Worm (Caenorhabditis elegans): ENCODE data around the gene vab-2.

The vab-2 gene

DNA sequence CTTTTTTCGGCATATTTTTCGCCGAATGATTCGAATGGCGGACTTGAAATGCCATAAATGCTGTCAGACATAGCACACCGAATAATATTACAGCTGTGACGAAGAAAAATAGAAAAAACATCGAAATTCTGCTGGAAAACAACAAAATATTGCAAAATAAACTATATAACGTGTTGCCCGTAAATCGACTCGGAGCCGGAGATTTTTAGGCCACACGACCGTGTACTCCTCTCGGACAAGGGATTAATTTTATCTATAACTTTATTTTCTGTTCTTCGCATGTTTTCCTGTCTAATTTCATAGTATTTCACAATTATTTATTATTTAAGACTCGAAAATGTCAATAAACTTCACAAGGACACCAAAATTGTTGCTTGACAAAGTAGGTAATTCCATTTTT, 36.6 kb upstream of the vab-2 start, which contains the start of the genes algn-14 and M02B7.2 (continued):
- TF ChIP-seq unc-86 (tag; optimal IDR thresholded peaks at IDR 0.05) (peak; percentile 50), ceh-90 (tag; optimal IDR thresholded peaks at IDR 0.05) (peak; percentile 88), skn-1 (tag; optimal IDR thresholded peaks at IDR 0.05) (no peak), nhr-11 (tag; optimal IDR thresholded peaks at IDR 0.05) (no peak), ceh-8 (GFP tag; optimal IDR thresholded peaks at IDR 0.05) (no peak), sox-4 (tag; optimal IDR thresholded peaks at IDR 0.05) (peak; percentile 85)

DNA sequence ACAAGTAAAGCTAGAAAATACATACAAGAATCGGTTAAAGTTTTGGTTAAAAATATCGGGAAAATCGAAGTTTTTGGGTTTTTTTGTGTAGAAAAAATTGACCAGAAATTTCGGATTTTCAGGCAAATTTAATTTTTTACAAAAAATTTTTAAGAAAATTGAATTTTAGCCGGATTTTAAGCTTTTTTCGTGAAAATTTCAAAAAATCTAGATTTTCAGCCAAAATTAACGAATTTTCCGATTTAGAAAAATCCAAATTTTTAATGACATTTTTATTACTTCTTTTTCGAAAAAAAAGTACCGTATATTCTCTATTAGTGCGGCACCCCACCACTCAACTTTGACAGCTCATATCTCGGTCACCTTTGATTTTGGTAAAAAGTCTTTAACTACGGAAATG, 34.3 kb upstream of the vab-2 start, which contains the start of gene osm-3:
TSS of gene osm-3 (minus strand) at position 101 of the 400 bp plus-strand sequence.
- TF ChIP-seq C34B4.2 (tag; optimal IDR thresholded peaks at IDR 0.05): no peak

DNA sequence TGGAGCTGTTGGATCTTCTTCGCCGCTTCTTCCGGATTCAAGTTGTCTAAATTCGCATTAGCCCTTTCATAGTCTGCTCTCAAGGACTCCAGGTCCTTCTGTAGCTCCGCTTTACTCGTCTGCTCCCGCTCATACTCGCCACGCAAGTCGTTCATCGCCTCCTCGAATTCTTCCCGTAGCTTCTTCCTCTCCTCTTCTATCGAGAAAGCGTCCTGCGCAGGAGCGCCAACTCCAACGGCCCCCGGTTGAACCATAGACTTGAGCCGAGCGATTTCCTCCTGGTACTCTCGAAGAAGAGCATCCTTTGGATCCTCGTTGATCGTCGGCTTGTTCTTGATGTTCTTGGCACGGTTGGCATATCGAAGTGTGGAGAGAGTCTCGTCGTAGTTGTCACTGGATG, 30.8 kb upstream of the vab-2 start:
- no peak for TF ChIP-seq ceh-82 (tag; optimal IDR thresholded peaks at IDR 0.05)
- TF ChIP-seq fkh-10 (GFP tag; optimal IDR thresholded peaks at IDR 0.05): no peak
- no peak for TF ChIP-seq tlp-1 (tag; optimal IDR thresholded peaks at IDR 0.05)
- no peak for TF ChIP-seq F16B12.6 (tag; optimal IDR thresholded peaks at IDR 0.05)
- TF ChIP-seq grh-1 (GFP tag; IDR thresholded peaks at IDR 0.05): no peak

DNA sequence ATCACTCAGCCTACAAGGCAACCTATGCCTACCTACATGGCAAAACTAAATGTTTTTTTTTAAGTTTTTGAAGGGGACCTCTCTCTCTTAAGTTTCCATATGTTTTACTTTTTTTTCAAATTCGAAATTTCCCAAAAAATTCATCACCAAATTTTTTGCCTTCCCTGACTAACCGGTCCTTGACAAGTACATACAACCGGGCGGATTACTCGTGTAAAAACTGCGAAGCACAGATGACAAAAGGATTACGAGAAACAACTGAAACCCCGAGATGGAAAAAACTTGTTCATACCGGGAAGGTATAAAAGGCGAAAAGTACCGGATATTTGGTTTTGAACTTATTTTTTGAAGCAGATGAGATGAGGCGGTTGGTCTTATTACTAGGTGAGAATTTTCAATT, 27.8 kb upstream of the vab-2 start, which contains the start of gene K09B3.1:
TSS of gene K09B3.1 (plus strand) at position 301 of the 400 bp plus-strand sequence.
- no peak for TF ChIP-seq mdl-1 (tag; optimal IDR thresholded peaks at IDR 0.05)
- TF ChIP-seq pag-3 (tag; optimal IDR thresholded peaks at IDR 0.05; ENCODE audit: borderline replicate concordance, insufficient read depth): no peak
- no peak for TF ChIP-seq ztf-4 (tag; optimal IDR thresholded peaks at IDR 0.05)
- no peak for TF ChIP-seq unc-130 (tag; optimal IDR thresholded peaks at IDR 0.05)
- no peak for TF ChIP-seq hlh-17 (GFP tag; optimal IDR thresholded peaks at IDR 0.05; ENCODE audit: borderline replicate concordance)
- TF ChIP-seq dsc-1 (tag; optimal IDR thresholded peaks at IDR 0.05): no peak
- TF ChIP-seq fkh-4 (tag; optimal IDR thresholded peaks at IDR 0.05; ENCODE audit: borderline replicate concordance): no peak
- no peak for TF ChIP-seq lin-35 (GFP tag; optimal IDR thresholded peaks at IDR 0.05)
- TF ChIP-seq ets-5 (GFP tag; IDR thresholded peaks at IDR 0.05): no peak
- no peak for TF ChIP-seq nhr-20 (tag; optimal IDR thresholded peaks at IDR 0.05)

DNA sequence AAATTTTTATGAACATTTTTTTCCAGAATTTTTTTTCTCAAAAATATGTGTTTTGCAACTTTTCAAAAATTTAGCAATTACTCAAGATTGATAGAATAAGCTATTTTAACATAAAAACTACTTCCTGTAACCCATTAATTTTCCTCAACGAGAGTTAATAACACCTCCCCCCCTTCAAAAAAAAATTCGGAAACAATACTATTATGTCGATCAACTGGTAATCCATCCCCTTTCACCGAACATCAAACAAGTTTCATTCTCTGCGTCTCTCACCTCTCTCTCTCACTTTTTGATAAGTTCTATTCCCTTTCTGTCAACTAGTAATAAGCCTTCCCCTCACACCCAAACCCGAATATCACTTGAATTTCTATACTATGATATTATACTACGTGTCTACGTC, 17.3 kb upstream of the vab-2 start, which contains the start of gene glct-6:
TSS of gene glct-6 (plus strand) at position 301 of the 400 bp plus-strand sequence.
- no peak for TF ChIP-seq ceh-90 (tag; optimal IDR thresholded peaks at IDR 0.05)
- no peak for TF ChIP-seq unc-98 (GFP tag; IDR thresholded peaks at IDR 0.05)
- TF ChIP-seq sptf-1 (tag; optimal IDR thresholded peaks at IDR 0.05): no peak
- no peak for TF ChIP-seq Y116A8C.19 (tag; optimal IDR thresholded peaks at IDR 0.05; ENCODE audit: borderline replicate concordance)
- peak; percentile 0 for TF ChIP-seq snu-23 (GFP tag; optimal IDR thresholded peaks at IDR 0.05)

DNA sequence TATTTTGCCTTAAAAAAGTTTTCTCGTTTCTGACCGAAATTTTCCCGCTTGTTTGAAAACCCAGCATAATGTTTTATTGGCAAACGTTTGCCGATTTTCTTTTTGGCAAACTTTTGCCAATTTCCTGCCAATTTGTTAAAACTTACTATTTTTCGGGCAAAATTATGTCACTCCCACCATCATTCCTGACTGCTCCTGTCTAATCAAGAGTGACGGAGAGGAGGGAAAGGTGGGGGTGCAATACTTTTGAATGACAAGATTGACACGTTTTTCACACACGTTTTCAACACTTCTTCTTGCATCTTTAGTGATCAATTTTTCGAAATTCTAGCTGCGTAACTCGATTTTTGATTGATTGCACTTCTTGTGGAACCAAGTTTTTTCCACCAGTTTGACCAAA, 14.9 kb upstream of the vab-2 start:
- TF ChIP-seq nhr-71 (tag; optimal IDR thresholded peaks at IDR 0.05) (no peak), efl-1 (optimal IDR thresholded peaks at IDR 0.05) (no peak), efl-1 (GFP tag; optimal IDR thresholded peaks at IDR 0.05 in 1 of 2) (peak in 1 of 2 experiments; percentile 7), tbx-2 (tag; optimal IDR thresholded peaks at IDR 0.05) (no peak), mdl-1 (tag; optimal IDR thresholded peaks at IDR 0.05) (no peak)

DNA sequence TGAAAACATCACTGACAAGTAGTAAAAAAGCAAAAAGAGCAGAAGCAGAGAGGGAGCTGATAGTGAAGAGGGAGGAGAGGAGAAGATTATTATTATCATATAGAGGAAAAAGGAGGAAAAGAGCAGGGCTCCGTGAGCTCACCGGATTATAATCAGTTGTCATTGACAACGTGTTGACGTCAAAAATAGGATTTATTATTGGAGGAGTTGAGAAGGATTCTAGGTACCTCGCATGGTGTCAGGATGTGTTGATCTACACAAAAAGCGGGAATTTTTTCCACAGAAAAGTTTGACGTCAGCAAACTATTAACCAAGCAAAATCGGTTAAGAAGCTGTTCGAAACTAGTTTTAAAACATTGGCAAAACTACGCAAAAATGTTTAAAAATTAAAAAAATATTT, 7.5 kb upstream of the vab-2 start:
- TF ChIP-seq dsc-1 (tag; optimal IDR thresholded peaks at IDR 0.05) (peak; percentile 85), elt-2 (tag; optimal IDR thresholded peaks at IDR 0.05) (no peak), nhr-47 (tag; optimal IDR thresholded peaks at IDR 0.05) (peak; percentile 48), pax-3 (tag; optimal IDR thresholded peaks at IDR 0.05) (peak; percentile 20), fkh-8 (tag; optimal IDR thresholded peaks at IDR 0.05) (peak; percentile 88), elt-3 (tag; optimal IDR thresholded peaks at IDR 0.05) (no peak), nhr-85 (tag) (no peak), sox-4 (tag; optimal IDR thresholded peaks at IDR 0.05) (peak; percentile 67), nhr-71 (tag; optimal IDR thresholded peaks at IDR 0.05) (peak; percentile 42), lin-35 (GFP tag; optimal IDR thresholded peaks at IDR 0.05) (peak in 1 of 2 experiments; percentile 7)

All from whole organism, L1 larva.